Worm (Caenorhabditis elegans): ENCODE measurements around the gene rol-3.

rol-3 gene

ce11 chrV:8178914-8179542, 59.2 kb downstream of the rol-3 start, which contains the start of gene srp-7 (continued):
- no peak for TF ChIP-seq snpc-4 (tag; optimal IDR thresholded peaks at IDR 0.05)
- peak; percentile 12; the same call in 1 of the 2 replicates for TF ChIP-seq isw-1 (GFP tag; IDR thresholded peaks at IDR 0.05)
- no peak for TF ChIP-seq lin-15B (tag; optimal IDR thresholded peaks at IDR 0.05)
- no peak for TF ChIP-seq efl-1 (optimal IDR thresholded peaks at IDR 0.05)
- no peak for TF ChIP-seq efl-1 (GFP tag; optimal IDR thresholded peaks at IDR 0.05 in 1 of 2)
- TF ChIP-seq nhr-90 (tag; optimal IDR thresholded peaks at IDR 0.05; ENCODE audit: poor library complexity): no peak
- no peak for TF ChIP-seq pag-3 (tag; optimal IDR thresholded peaks at IDR 0.05; ENCODE audit: borderline replicate concordance, insufficient read depth)
- no peak for TF ChIP-seq nhr-84 (tag; optimal IDR thresholded peaks at IDR 0.05)
- no peak for TF ChIP-seq unc-62 (GFP tag; optimal IDR thresholded peaks at IDR 0.05)
- no peak for TF ChIP-seq lir-3 (tag; optimal IDR thresholded peaks at IDR 0.05; ENCODE audit: poor library complexity)
- TF ChIP-seq blmp-1 (tag; optimal IDR thresholded peaks at IDR 0.05): peak; percentile 56
- peak; percentile 35 for TF ChIP-seq nhr-20 (tag; optimal IDR thresholded peaks at IDR 0.05)
- TF ChIP-seq nhr-85 (tag): peak; percentile 40
- TF ChIP-seq ceh-63 (GFP tag; optimal IDR thresholded peaks at IDR 0.05): no peak
- TF ChIP-seq hlh-17 (GFP tag; optimal IDR thresholded peaks at IDR 0.05; ENCODE audit: borderline replicate concordance): no peak
- no peak for TF ChIP-seq nhr-237 (tag; optimal IDR thresholded peaks at IDR 0.05)
- TF ChIP-seq aly-2 (tag; optimal IDR thresholded peaks at IDR 0.05): no peak
- TF ChIP-seq sptf-1 (tag; optimal IDR thresholded peaks at IDR 0.05): no peak
- TF ChIP-seq nhr-11 (tag; optimal IDR thresholded peaks at IDR 0.05): no peak
- TF ChIP-seq mab-9 (GFP tag; IDR thresholded peaks at IDR 0.05): no peak
- no peak for TF ChIP-seq elt-3 (tag; optimal IDR thresholded peaks at IDR 0.05)
- TF ChIP-seq fos-1 (tag; optimal IDR thresholded peaks at IDR 0.05): no peak
- no peak for TF ChIP-seq ceh-90 (tag; optimal IDR thresholded peaks at IDR 0.05)
- no peak for TF ChIP-seq nhr-77 (tag; optimal IDR thresholded peaks at IDR 0.05)
- TF ChIP-seq efl-3 (GFP tag; optimal IDR thresholded peaks at IDR 0.05): no peak
- TF ChIP-seq nhr-19 (GFP tag; conservative IDR thresholded peaks at IDR 0.05): peak; percentile 74
- TF ChIP-seq nhr-76 (tag; optimal IDR thresholded peaks at IDR 0.05): no peak
- no peak for TF ChIP-seq elt-2 (tag; optimal IDR thresholded peaks at IDR 0.05)
- no peak for TF ChIP-seq ces-1 (GFP tag; optimal IDR thresholded peaks at IDR 0.05)
- no peak for TF ChIP-seq swsn-7 (tag; optimal IDR thresholded peaks at IDR 0.05)
- TF ChIP-seq grh-1 (GFP tag; IDR thresholded peaks at IDR 0.05): no peak
- TF ChIP-seq lsy-2 (tag; optimal IDR thresholded peaks at IDR 0.05): no peak
- no peak for TF ChIP-seq pqm-1 (tag; optimal IDR thresholded peaks at IDR 0.05)
- peak; percentile 58 for TF ChIP-seq rnt-1 (tag; optimal IDR thresholded peaks at IDR 0.05)
- TF ChIP-seq egl-27 (tag; optimal IDR thresholded peaks at IDR 0.05): no peak
- no peak for TF ChIP-seq alr-1 (tag; optimal IDR thresholded peaks at IDR 0.05; ENCODE audit: borderline replicate concordance)
- TF ChIP-seq mep-1 (tag; optimal IDR thresholded peaks at IDR 0.05): peak; percentile 34
- no peak for TF ChIP-seq ceh-8 (GFP tag; optimal IDR thresholded peaks at IDR 0.05)
- no peak for TF ChIP-seq fkh-10 (GFP tag; optimal IDR thresholded peaks at IDR 0.05)
- no peak for TF ChIP-seq ztf-4 (tag; optimal IDR thresholded peaks at IDR 0.05)
- no peak for TF ChIP-seq egl-13 (tag; optimal IDR thresholded peaks at IDR 0.05)
- TF ChIP-seq C16A3.4 (tag; optimal IDR thresholded peaks at IDR 0.05): no peak
- TF ChIP-seq F16B12.6 (tag; optimal IDR thresholded peaks at IDR 0.05): no peak
- peak; percentile 68 for TF ChIP-seq lin-14 (GFP tag; optimal IDR thresholded peaks at IDR 0.05)
